Worm (Caenorhabditis elegans) whole organism, L4 larva: ENCODE data around the gene tnt-2.

Experiments used
- F37D6.2 ChIP-seq: sonication (generic microtip); optimal IDR thresholded peaks from 2 replicates; lab custom pipeline; 2016; ENCODE audit warnings: mild to moderate bottlenecking, missing genetic modification characterization, missing compliant biosample characterization
- T20F7.1 ChIP-seq: fragments of 200-800 bp; sonication (Bioruptor generic); optimal IDR thresholded peaks from 2 replicates; lab custom pipeline; 2018; ENCODE audit warnings: mild to moderate bottlenecking, missing genetic modification characterization, missing compliant biosample characterization
- T26A8.4 ChIP-seq: fragments of 200-800 bp; sonication (Bioruptor generic); IDR thresholded peaks from 2 replicates; pipeline ENCODE4 v1.3.6; 2022; ENCODE audit warnings: missing genetic modification characterization, missing compliant biosample characterization
- Y75B8A.6 ChIP-seq: fragments of 200-800 bp; sonication (Bioruptor generic); IDR thresholded peaks from 2 replicates; pipeline ENCODE4 v1.3.6; 2022; ENCODE audit warnings: missing genetic modification reagents, missing genetic modification characterization, missing compliant biosample characterization
- aha-1 ChIP-seq: fragments of 150-350 bp; peaks from one replicate; lab custom pipeline; 2014; ENCODE audit warnings: missing biosample characterization, missing genetic modification characterization
- arid-1 ChIP-seq: fragments of 200-800 bp; sonication (Bioruptor generic); conservative IDR thresholded peaks from 2 replicates; pipeline ENCODE4 v1.3.6; 2022; ENCODE audit warnings: missing genetic modification reagents, missing genetic modification characterization, missing compliant biosample characterization
- ceh-28 ChIP-seq: fragments of 150-350 bp; optimal IDR thresholded peaks from 2 replicates; lab custom pipeline; 2014; ENCODE audit warnings: missing biosample characterization, missing genetic modification reagents, missing genetic modification characterization
- cey-2 ChIP-seq: sonication (generic microtip); optimal IDR thresholded peaks from 3 replicates; lab custom pipeline; 2017; ENCODE audit warnings: missing genetic modification characterization, mild to moderate bottlenecking, missing compliant biosample characterization, antibody characterized with exemption, borderline replicate concordance; ENCODE audit not compliant: insufficient read depth
- dmd-6 ChIP-seq: fragments of 200-800 bp; sonication (Bioruptor generic); IDR thresholded peaks from 2 replicates; pipeline ENCODE4 v1.3.6; 2022; ENCODE audit warnings: missing genetic modification reagents, missing genetic modification characterization, missing compliant biosample characterization
- dpl-1 ChIP-seq: fragments of 150-350 bp; optimal IDR thresholded peaks from 2 replicates; lab custom pipeline; 2014; ENCODE audit warnings: missing biosample characterization, missing genetic modification reagents, missing genetic modification characterization
- dve-1 ChIP-seq: sonication (generic microtip); optimal IDR thresholded peaks from 2 replicates; lab custom pipeline; 2017; ENCODE audit warnings: antibody characterized with exemption, mild to moderate bottlenecking, missing genetic modification characterization, missing compliant biosample characterization; ENCODE audit not compliant: insufficient read depth
- hif-1 ChIP-seq, 2 experiments: sonication (generic microtip); optimal IDR thresholded peaks; 2 replicates each; lab custom pipeline; 2016 to 2017; ENCODE audit warnings: missing compliant biosample characterization in 2 of 2, missing genetic modification characterization in 2 of 2, missing genetic modification reagents in 2 of 2, missing genotype in 2 of 2, mild to moderate bottlenecking in 1 of 2
- hlh-11 ChIP-seq: fragments of 200-800 bp; sonication (Bioruptor generic); optimal IDR thresholded peaks from 2 replicates; lab custom pipeline; 2018; ENCODE audit warnings: mild to moderate bottlenecking, missing genetic modification characterization, missing compliant biosample characterization
- hlh-30 ChIP-seq: sonication (generic microtip); optimal IDR thresholded peaks from 2 replicates; lab custom pipeline; 2017; ENCODE audit warnings: antibody characterized with exemption, mild to moderate bottlenecking, missing genetic modification characterization, missing compliant biosample characterization; ENCODE audit not compliant: insufficient read depth
- hmg-1.1 ChIP-seq: fragments of 200-800 bp; sonication (Bioruptor generic); IDR thresholded peaks from 2 replicates; pipeline ENCODE4 v1.3.6; 2022; ENCODE audit warnings: missing genetic modification reagents, missing genetic modification characterization, missing compliant biosample characterization
- lin-1 ChIP-seq: fragments of 200-800 bp; sonication (Bioruptor generic); IDR thresholded peaks from 2 replicates; pipeline ENCODE4 v1.3.6; 2022; ENCODE audit warnings: missing genetic modification reagents, missing genetic modification characterization, missing compliant biosample characterization
- lin-13 ChIP-seq: fragments of 150-350 bp; optimal IDR thresholded peaks from 2 replicates; lab custom pipeline; 2014; ENCODE audit warnings: missing biosample characterization, missing genetic modification reagents, missing genetic modification characterization
- lin-15B ChIP-seq: fragments of 150-350 bp; sonication (generic microtip); optimal IDR thresholded peaks from 3 replicates; lab custom pipeline; 2014; ENCODE audit warnings: missing biosample characterization, missing genetic modification characterization
- lsy-2 ChIP-seq, 2 experiments: fragments of 150-350 bp in 1 of 2; sonication (generic microtip) in 1 of 2; optimal IDR thresholded peaks; 2 replicates each; lab custom pipeline; 2014 to 2017; ENCODE audit warnings: missing biosample characterization in 2 of 2, missing genetic modification characterization in 2 of 2
- mdl-1 ChIP-seq, 2 experiments: fragments of 150-350 bp in 1 of 2; sonication (generic microtip) in 1 of 2; optimal IDR thresholded peaks; 2 replicates each; lab custom pipeline; 2014 to 2017; ENCODE audit warnings: missing biosample characterization in 2 of 2, missing genetic modification characterization in 2 of 2
- mep-1 ChIP-seq: fragments of 150-350 bp; sonication (generic microtip); optimal IDR thresholded peaks from 3 replicates; lab custom pipeline; 2014; ENCODE audit warnings: missing biosample characterization, missing genetic modification characterization
- mes-2 ChIP-seq: sonication (generic microtip); optimal IDR thresholded peaks from 2 replicates; lab custom pipeline; 2016; ENCODE audit warnings: missing genotype, mild to moderate bottlenecking, missing genetic modification characterization, missing compliant biosample characterization; ENCODE audit not compliant: poor library complexity, severe bottlenecking
- mxl-3 ChIP-seq: fragments of 200-800 bp; sonication (Bioruptor generic); optimal IDR thresholded peaks from 2 replicates; lab custom pipeline; 2018; ENCODE audit warnings: mild to moderate bottlenecking, missing genetic modification characterization, missing compliant biosample characterization
- nhr-102 ChIP-seq: sonication (generic microtip); optimal IDR thresholded peaks from 2 replicates; lab custom pipeline; 2016; ENCODE audit warnings: mild to moderate bottlenecking, missing genetic modification characterization, moderate library complexity, missing compliant biosample characterization
- nhr-25 ChIP-seq: sonication (generic microtip); optimal IDR thresholded peaks from 2 replicates; lab custom pipeline; 2017; ENCODE audit warnings: missing genetic modification characterization, mild to moderate bottlenecking, missing compliant biosample characterization, antibody characterized with exemption, moderate library complexity, borderline replicate concordance; ENCODE audit not compliant: insufficient read depth
- nhr-28 ChIP-seq: fragments of 150-350 bp; optimal IDR thresholded peaks from 2 replicates; lab custom pipeline; 2014; ENCODE audit warnings: missing biosample characterization, missing genetic modification characterization
- nhr-6 ChIP-seq: fragments of 150-350 bp; optimal IDR thresholded peaks from 2 replicates; lab custom pipeline; 2014; ENCODE audit warnings: missing biosample characterization, missing genetic modification characterization
- nhr-76 ChIP-seq: fragments of 150-350 bp; optimal IDR thresholded peaks from 2 replicates; lab custom pipeline; 2014; ENCODE audit warnings: missing biosample characterization, missing genetic modification characterization
- nhr-77 ChIP-seq: fragments of 150-350 bp; optimal IDR thresholded peaks from 2 replicates; lab custom pipeline; 2014; ENCODE audit warnings: missing biosample characterization, missing genetic modification characterization
- pha-4 ChIP-seq, 2 experiments: fragments of 150-350 bp in 1 of 2; fragments of 200-800 bp in 1 of 2; sonication (Bioruptor generic) in 1 of 2; IDR thresholded peaks in 1 of 2; optimal IDR thresholded peaks in 1 of 2; 2 replicates each; pipeline versions ENCODE4 v1.3.6 to Lab custom; 2014 to 2022; ENCODE audit warnings: missing genetic modification characterization in 2 of 2, missing genetic modification reagents in 2 of 2, missing biosample characterization in 1 of 2, missing compliant biosample characterization in 1 of 2
- php-3 ChIP-seq: fragments of 200-800 bp; sonication (Bioruptor generic); IDR thresholded peaks from 2 replicates; pipeline ENCODE4 v1.3.6; 2022; ENCODE audit warnings: missing genetic modification reagents, missing genetic modification characterization, missing compliant biosample characterization
- rbr-2 ChIP-seq: sonication (generic microtip); optimal IDR thresholded peaks from 2 replicates; lab custom pipeline; 2016; ENCODE audit warnings: missing genotype, missing genetic modification characterization, missing compliant biosample characterization
- saeg-2 ChIP-seq: fragments of 200-800 bp; sonication (Bioruptor generic); IDR thresholded peaks from 2 replicates; pipeline ENCODE4 v1.3.6; 2022; ENCODE audit warnings: missing genetic modification reagents, missing genetic modification characterization, missing compliant biosample characterization
- tag-97 ChIP-seq: fragments of 200-800 bp; sonication (Bioruptor generic); IDR thresholded peaks from 2 replicates; pipeline ENCODE4 v1.3.6; 2022; ENCODE audit warnings: missing genetic modification characterization, missing compliant biosample characterization
- unc-130 ChIP-seq: sonication (generic microtip); optimal IDR thresholded peaks from 2 replicates; lab custom pipeline; 2016; ENCODE audit warnings: missing genetic modification reagents, missing genetic modification characterization, missing compliant biosample characterization
- vab-7 ChIP-seq: fragments of 200-800 bp; sonication (Bioruptor generic); IDR thresholded peaks from 2 replicates; pipeline ENCODE4 v1.3.6; 2022; ENCODE audit warnings: missing genetic modification reagents, missing genetic modification characterization, missing compliant biosample characterization
- ztf-7 ChIP-seq: fragments of 150-350 bp; optimal IDR thresholded peaks from 2 replicates; lab custom pipeline; 2014; ENCODE audit warnings: missing biosample characterization, missing genetic modification characterization

tnt-2 gene

ce11 chrX:8737801-8738200 lies 14.5 kb upstream of the tnt-2 start:
- no peak for TF ChIP-seq cey-2 (tag; lab: Kevin White, UChicago)
- no peak for TF ChIP-seq nhr-102 (tag; lab: Kevin White, UChicago)
- no peak for TF ChIP-seq vab-7
- TF ChIP-seq, all 104 proteins: peak for 0

- TF ChIP-seq aha-1 (tag; lab: Kevin White, UChicago), result peak; percentile 98
- TF ChIP-seq nhr-6 (tag; lab: Kevin White, UChicago), result peak; percentile 10
- TF ChIP-seq arid-1 (GFP tag; lab: Robert Waterston, UW), result 0 out of 2 replicates have a peak, but pooled peaks have one; percentile 6
- peak; percentile 66 for TF ChIP-seq dpl-1 (GFP tag; lab: Kevin White, UChicago)
- TF ChIP-seq mep-1, result peak; percentile 74
- 0 out of 2 replicates have a peak, but pooled peaks have one; percentile 41 for TF ChIP-seq hmg-1.1 (GFP tag; lab: Robert Waterston, UW)
- TF ChIP-seq saeg-2, result no peak
- peak; percentile 89 for TF ChIP-seq nhr-28 (tag; lab: Kevin White, UChicago)
- no peak for TF ChIP-seq Y75B8A.6
- TF ChIP-seq hlh-30 (tag; lab: Kevin White, UChicago), result peak; percentile 91
- TF ChIP-seq lsy-2 (tag; optimal IDR thresholded peaks at IDR 0.05; lab: Kevin White, UChicago), result peak in 1 of 2 experiments; percentile 69
- TF ChIP-seq dmd-6 (GFP tag; lab: Robert Waterston, UW), result 0 out of 2 replicates have a peak, but pooled peaks have one; percentile 16
- peak; percentile 10 for TF ChIP-seq lin-13
- peak; percentile 5 for TF ChIP-seq ztf-7 (tag; lab: Kevin White, UChicago)
- TF ChIP-seq dve-1, result peak; percentile 71
- peak; percentile 43 for TF ChIP-seq nhr-25 (tag; lab: Kevin White, UChicago)
- peak; percentile 10 for TF ChIP-seq T20F7.1 (GFP tag; lab: Kevin White, UChicago)
- TF ChIP-seq F37D6.2 (tag; lab: Kevin White, UChicago), result peak; percentile 10
- TF ChIP-seq php-3, result no peak
- TF ChIP-seq unc-130 (GFP tag; lab: Kevin White, UChicago), result no peak
- peak; percentile 23 for TF ChIP-seq ceh-28 (tag; lab: Kevin White, UChicago)
- no peak for TF ChIP-seq T26A8.4
- peak; percentile 83 for TF ChIP-seq mxl-3 (GFP tag; lab: Kevin White, UChicago)
- peak; percentile 57 for TF ChIP-seq rbr-2 (tag; lab: Kevin White, UChicago)
- TF ChIP-seq nhr-77 (tag; lab: Kevin White, UChicago), result peak; percentile 45
- peak in 1 of 2 experiments; percentile 77 for TF ChIP-seq mdl-1 (tag; optimal IDR thresholded peaks at IDR 0.05; lab: Kevin White, UChicago)
- peak; percentile 70 for TF ChIP-seq hlh-11 (tag; lab: Kevin White, UChicago)
- TF ChIP-seq mes-2 (tag; lab: Kevin White, UChicago), result peak; percentile 62
- TF ChIP-seq pha-4 (GFP tag; IDR thresholded peaks at IDR 0.05; lab: Robert Waterston, UW), result no peak
- peak; percentile 48 for TF ChIP-seq pha-4 (tag; optimal IDR thresholded peaks at IDR 0.05; lab: Kevin White, UChicago)
- TF ChIP-seq tag-97 (GFP tag; lab: Robert Waterston, UW), result no peak
- no peak for TF ChIP-seq lin-15B (tag; lab: Kevin White, UChicago)
- peak in 1 of 2 experiments; percentile 41 for TF ChIP-seq hif-1 (tag; optimal IDR thresholded peaks at IDR 0.05; lab: Kevin White, UChicago)
- TF ChIP-seq nhr-76 (tag; lab: Kevin White, UChicago), result no peak
- TF ChIP-seq lin-1 (GFP tag; lab: Robert Waterston, UW), result 0 out of 2 replicates have a peak, but pooled peaks have one; percentile 13
These were observed 13.7 kb upstream of the tnt-2 start, which contains the start of gene M02D8.3 for ce11 chrX:8736965-8737464. M02D8.3 (minus strand) TSS chrX:8737015.
